Fruit fly (Drosophila melanogaster): ENCODE data around the gene CG7407.

DNA sequence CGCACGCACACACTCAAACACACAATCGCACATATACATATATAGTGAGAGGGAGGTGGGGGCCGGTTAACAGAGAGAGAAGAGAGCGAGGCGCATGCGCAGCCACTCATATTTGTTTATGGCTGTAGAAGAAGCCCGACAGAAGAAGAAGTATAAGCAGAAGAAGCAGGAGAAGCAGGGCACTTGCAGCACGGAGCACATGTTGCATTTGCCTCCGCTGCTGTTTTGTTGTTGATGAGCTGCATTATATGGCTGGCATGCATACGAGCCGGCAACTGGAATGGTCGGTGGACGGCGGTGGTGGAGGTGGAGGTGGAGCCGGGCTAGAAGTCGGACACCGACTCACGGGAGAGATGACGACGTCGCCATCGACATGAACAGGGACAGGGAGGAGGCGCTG lies 22.8 kb upstream of the CG7407 start:
- TF ChIP-seq esn (GFP tag; optimal IDR thresholded peaks at IDR 0.05) (no peak), CG6854 (GFP tag; optimal IDR thresholded peaks at IDR 0.05) (no peak), lz (GFP tag; optimal IDR thresholded peaks at IDR 0.05) (no peak), cyc (GFP tag; optimal IDR thresholded peaks at IDR 0.05) (no peak), Sox102F (GFP tag; optimal IDR thresholded peaks at IDR 0.05) (no peak)
